Fruit fly (Drosophila melanogaster) whole organism, adult: ENCODE results near the gene CCAP.

Source experiments
- CG11617 ChIP-seq: fragments of 200-800 bp; sonication (Bioruptor generic); optimal IDR thresholded peaks from 2 replicates; lab custom pipeline; 2017; ENCODE audit warnings: mild to moderate bottlenecking, missing biosample characterization, missing genetic modification reagents, missing genetic modification characterization
- CG14711 ChIP-seq: fragments of 200-800 bp; sonication (Bioruptor generic); optimal IDR thresholded peaks from 2 replicates; lab custom pipeline; 2018; ENCODE audit warnings: missing biosample characterization, mild to moderate bottlenecking, missing genetic modification characterization, moderate library complexity
- CG1620 ChIP-seq: fragments of 200-800 bp; sonication (Bioruptor generic); optimal IDR thresholded peaks from 2 replicates; lab custom pipeline; 2016; ENCODE audit warnings: missing biosample characterization, missing genetic modification characterization
- CG7101 ChIP-seq: fragments of 200-800 bp; sonication (Bioruptor generic); optimal IDR thresholded peaks from 2 replicates; lab custom pipeline; 2018; ENCODE audit warnings: missing biosample characterization, mild to moderate bottlenecking, missing genetic modification characterization, moderate library complexity
- Crg-1 ChIP-seq: fragments of 200-800 bp; sonication (Bioruptor generic); optimal IDR thresholded peaks from 2 replicates; lab custom pipeline; 2016; ENCODE audit warnings: missing biosample characterization, missing genetic modification characterization
- Hr96 ChIP-seq: fragments of 200-800 bp; sonication (Bioruptor generic); optimal IDR thresholded peaks from 2 replicates; lab custom pipeline; 2016; ENCODE audit warnings: missing biosample characterization, missing genetic modification characterization
- Mnt ChIP-seq: fragments of 200-800 bp; sonication (Bioruptor generic); optimal IDR thresholded peaks from 2 replicates; lab custom pipeline; 2016; ENCODE audit warnings: missing biosample characterization, mild to moderate bottlenecking, missing genetic modification characterization
- cic ChIP-seq: fragments of 200-800 bp; sonication (Bioruptor generic); optimal IDR thresholded peaks from 2 replicates; lab custom pipeline; 2017; ENCODE audit warnings: missing biosample characterization, mild to moderate bottlenecking, missing genetic modification characterization, moderate library complexity
- cnc ChIP-seq, 2 experiments: fragments of >200 bp; optimal IDR thresholded peaks; 2 replicates each; lab custom pipeline; 2017
- kay ChIP-seq: fragments of 200-800 bp; sonication (Bioruptor generic); peaks from one replicate; lab custom pipeline; 2016; ENCODE audit warnings: missing biosample characterization, missing genetic modification characterization, borderline replicate concordance
- ovo ChIP-seq: fragments of 200-800 bp; sonication (Bioruptor generic); optimal IDR thresholded peaks from 2 replicates; lab custom pipeline; 2016; ENCODE audit warnings: missing biosample characterization, missing genetic modification characterization
- pad ChIP-seq: fragments of 200-800 bp; sonication (Bioruptor generic); optimal IDR thresholded peaks from 3 replicates; lab custom pipeline; 2017; ENCODE audit warnings: missing biosample characterization, missing genetic modification characterization, mild to moderate bottlenecking, moderate library complexity, missing genetic modification reagents
- tj ChIP-seq: fragments of 200-800 bp; sonication (Bioruptor generic); optimal IDR thresholded peaks from 3 replicates; lab custom pipeline; 2017; ENCODE audit warnings: missing biosample characterization, mild to moderate bottlenecking, missing genetic modification characterization, moderate library complexity
- toe ChIP-seq: fragments of 200-800 bp; sonication (Bioruptor generic); optimal IDR thresholded peaks from 2 replicates; lab custom pipeline; 2016; ENCODE audit warnings: missing biosample characterization, missing genetic modification characterization

- TF ChIP-seq kay (GFP tag; lab: Kevin White, UChicago) (no peak), ovo (GFP tag; lab: Kevin White, UChicago) (no peak), cnc (optimal IDR thresholded peaks at IDR 0.05; lab: Kevin White, UChicago) (no peak), tj (GFP tag; lab: Kevin White, UChicago) (no peak), Hr96 (GFP tag; lab: Kevin White, UChicago) (no peak), cic (GFP tag; lab: Kevin White, UChicago) (no peak), CG1620 (GFP tag; lab: Kevin White, UChicago) (no peak), CG14711 (no peak), Crg-1 (GFP tag; lab: Kevin White, UChicago) (no peak), pad (GFP tag; lab: Kevin White, UChicago) (no peak), Mnt (no peak), toe (GFP tag; lab: Kevin White, UChicago) (no peak), CG7101 (no peak), CG11617 (GFP tag; lab: Kevin White, UChicago) (no peak)
These were observed 49.2 kb upstream of the CCAP start for dm6 chr3R:22751111-22751510.
